Fruit fly (Drosophila melanogaster): Measurements from ENCODE around the gene FucT6.

Gene FucT6

DNA sequence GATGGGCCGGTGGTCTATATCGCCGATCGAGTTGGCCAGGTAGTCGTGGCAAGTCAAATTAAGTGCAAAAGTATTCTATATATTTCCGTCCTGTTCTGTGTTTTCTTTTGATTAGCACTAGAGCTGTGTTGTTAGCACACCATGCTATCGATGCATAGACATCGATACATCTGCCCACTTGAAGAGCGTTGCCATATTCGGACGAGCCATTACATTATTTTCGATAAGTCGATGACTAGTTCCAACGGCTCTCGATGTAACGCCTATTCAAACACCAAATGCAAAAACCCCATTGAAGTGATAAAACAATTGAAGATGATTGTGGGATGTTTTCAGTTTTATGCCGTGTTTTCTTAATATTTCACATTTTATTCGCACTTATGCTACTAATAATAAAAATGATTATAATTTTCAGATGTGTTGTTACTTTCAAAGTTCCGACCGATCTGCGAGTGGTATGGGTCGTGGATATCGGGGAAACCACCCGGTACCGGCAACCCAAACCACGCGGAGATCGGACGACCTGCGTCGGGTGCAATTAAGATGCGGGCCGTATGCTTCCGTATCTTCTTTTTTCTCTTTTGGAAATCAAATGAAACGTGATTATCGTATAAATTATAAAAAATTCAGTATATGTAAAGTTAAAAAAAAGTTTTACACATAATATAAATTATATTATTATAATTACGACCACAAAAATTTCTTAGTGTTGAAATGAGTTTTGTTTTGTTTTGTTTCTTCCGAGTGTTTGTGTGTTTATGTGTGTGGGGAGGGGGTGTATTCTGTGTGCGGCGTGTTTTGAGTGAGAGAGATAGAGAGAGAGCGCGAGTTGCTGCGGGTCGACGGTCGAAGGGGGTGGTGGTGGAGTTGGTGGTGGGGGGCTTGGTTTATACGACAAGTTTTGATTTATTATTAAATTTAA, at the start of gene FucT6 (continued):
- TF ChIP-seq Oli (tag; optimal IDR thresholded peaks at IDR 0.05) (no peak), Bteb2 (GFP tag; optimal IDR thresholded peaks at IDR 0.05) (no peak), aop (GFP tag; IDR thresholded peaks at IDR 0.05) (no peak), zfh2 (GFP tag; optimal IDR thresholded peaks at IDR 0.05) (peak; percentile 8), trh (GFP tag; optimal IDR thresholded peaks at IDR 0.05) (no peak), CG15696 (tag; optimal IDR thresholded peaks at IDR 0.05) (no peak), CG12391 (tag; optimal IDR thresholded peaks at IDR 0.05) (peak; percentile 16), NfI (GFP tag; optimal IDR thresholded peaks at IDR 0.05) (no peak), CG10543 (GFP tag; optimal IDR thresholded peaks at IDR 0.05) (no peak), tup (GFP tag; optimal IDR thresholded peaks at IDR 0.05) (no peak), peb (GFP tag; IDR thresholded peaks at IDR 0.05) (no peak), CTCF (GFP tag; optimal IDR thresholded peaks at IDR 0.05) (no peak), Max (GFP tag; optimal IDR thresholded peaks at IDR 0.05) (peak; percentile 5), CG12236 (GFP tag; optimal IDR thresholded peaks at IDR 0.05) (no peak), tin (GFP tag; optimal IDR thresholded peaks at IDR 0.05) (no peak), tna (GFP tag; IDR thresholded peaks at IDR 0.05; ENCODE audit: partially characterized antibody) (peak; percentile 88), Hmr (GFP tag; optimal IDR thresholded peaks at IDR 0.05) (no peak), CG17612 (GFP tag; IDR thresholded peaks at IDR 0.05) (no peak), kay (GFP tag; optimal IDR thresholded peaks at IDR 0.05) (no peak), fru (optimal IDR thresholded peaks at IDR 0.05) (no peak), mam (GFP tag; optimal IDR thresholded peaks at IDR 0.05) (no peak), CG9797 (GFP tag; optimal IDR thresholded peaks at IDR 0.05) (peak; percentile 38), CG12155 (GFP tag; optimal IDR thresholded peaks at IDR 0.05) (peak; percentile 52), CG16779 (GFP tag; IDR thresholded peaks at IDR 0.05) (no peak), salm (tag; optimal IDR thresholded peaks at IDR 0.05) (no peak), CG11093 (GFP tag; IDR thresholded peaks at IDR 0.05) (no peak), CG6791 (GFP tag; IDR thresholded peaks at IDR 0.05; ENCODE audit: partially characterized antibody) (peak; percentile 90), CG18476 (GFP tag; optimal IDR thresholded peaks at IDR 0.05) (no peak), nerfin-1 (tag; optimal IDR thresholded peaks at IDR 0.05) (no peak), da (GFP tag; optimal IDR thresholded peaks at IDR 0.05) (no peak), CG18599 (GFP tag; optimal IDR thresholded peaks at IDR 0.05) (peak; percentile 46), pb (GFP tag; optimal IDR thresholded peaks at IDR 0.05) (no peak), CG8290 (GFP tag; optimal IDR thresholded peaks at IDR 0.05) (peak; percentile 13), CG8290 (tag; optimal IDR thresholded peaks at IDR 0.05) (no peak), stwl (tag; optimal IDR thresholded peaks at IDR 0.05) (peak; percentile 70), Lhr (GFP tag; optimal IDR thresholded peaks at IDR 0.05) (peak; percentile 39), lab (GFP tag; optimal IDR thresholded peaks at IDR 0.05) (no peak), CG15479 (GFP tag; optimal IDR thresholded peaks at IDR 0.05) (no peak), dan (GFP tag; IDR thresholded peaks at IDR 0.05) (no peak), Fer1 (GFP tag; optimal IDR thresholded peaks at IDR 0.05) (no peak), nom (GFP tag; optimal IDR thresholded peaks at IDR 0.05) (peak; percentile 45), dmrt99B (tag; optimal IDR thresholded peaks at IDR 0.05) (no peak), Dip2 (GFP tag; IDR thresholded peaks at IDR 0.05) (no peak), CG13894 (tag; optimal IDR thresholded peaks at IDR 0.05) (no peak), MTF-1 (GFP tag; optimal IDR thresholded peaks at IDR 0.05; ENCODE audit: borderline replicate concordance) (no peak), CG34376 (GFP tag; optimal IDR thresholded peaks at IDR 0.05) (no peak), CG7556 (GFP tag; optimal IDR thresholded peaks at IDR 0.05) (peak; percentile 49), CG11723 (GFP tag; optimal IDR thresholded peaks at IDR 0.05) (no peak), z (GFP tag; IDR thresholded peaks at IDR 0.05) (peak; percentile 91), wor (GFP tag; IDR thresholded peaks at IDR 0.05) (no peak)

Measured in whole organism, embryonic.